Worm (Caenorhabditis elegans) whole organism, late embryonic: ENCODE measurements around the gene cogc-8.

Experiments
- ceh-19 ChIP-seq: fragments of 200-800 bp; sonication (Bioruptor generic); optimal IDR thresholded peaks from 2 replicates; lab custom pipeline; 2018; ENCODE audit warnings: mild to moderate bottlenecking, missing genetic modification characterization, missing compliant biosample characterization
- hlh-30 ChIP-seq: sonication (generic microtip); optimal IDR thresholded peaks from 2 replicates; lab custom pipeline; 2017; ENCODE audit warnings: antibody characterized with exemption, missing genetic modification characterization, missing compliant biosample characterization; ENCODE audit not compliant: insufficient read depth
- madf-2 ChIP-seq: sonication (generic microtip); optimal IDR thresholded peaks from 2 replicates; lab custom pipeline; 2017; ENCODE audit warnings: missing genetic modification characterization, missing compliant biosample characterization
- pax-1 ChIP-seq: fragments of 150-350 bp; optimal IDR thresholded peaks from 2 replicates; lab custom pipeline; 2014; ENCODE audit warnings: missing biosample characterization, missing genetic modification characterization
- pqm-1 ChIP-seq: sonication (generic microtip); optimal IDR thresholded peaks from 2 replicates; lab custom pipeline; 2016; ENCODE audit warnings: missing genetic modification characterization, missing compliant biosample characterization
- unc-3 ChIP-seq, 2 experiments: fragments of 200-800 bp in 1 of 2; sonication (Bioruptor generic) in 1 of 2; sonication (generic microtip) in 1 of 2; conservative IDR thresholded peaks in 1 of 2; optimal IDR thresholded peaks in 1 of 2; 2 replicates each; pipeline versions ENCODE4 v1.3.6 to Lab custom; 2016 to 2022; ENCODE audit warnings: missing compliant biosample characterization in 2 of 2, missing genetic modification characterization in 2 of 2, missing genetic modification reagents in 1 of 2

DNA sequence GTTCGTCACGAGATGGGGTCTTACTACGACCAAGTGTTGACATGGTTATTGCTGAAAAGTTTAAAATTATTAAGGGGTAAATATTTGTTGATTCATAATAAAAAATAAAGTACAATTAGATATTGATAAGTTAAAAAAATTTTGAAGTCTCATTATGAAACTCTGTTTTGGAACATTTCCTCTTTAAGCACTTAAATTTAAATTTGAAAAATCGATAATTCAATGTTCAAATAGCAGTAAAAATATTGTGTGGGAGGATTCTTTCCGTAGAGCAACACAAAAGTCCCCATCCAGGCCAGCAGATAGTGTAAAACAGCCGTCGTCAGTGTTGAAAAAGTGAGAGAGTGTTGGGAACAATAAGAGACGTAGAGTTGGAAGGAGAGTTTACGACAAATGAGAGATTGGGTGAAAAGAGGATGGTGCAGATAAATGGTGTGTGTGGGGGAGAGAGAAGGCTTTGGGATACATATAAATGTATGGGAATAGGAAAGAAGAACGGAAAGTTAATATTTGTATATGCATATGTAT is 24.0 kb downstream of the cogc-8 start, which contains the start of gene pat-6:
- TF ChIP-seq unc-3 (GFP tag; conservative IDR thresholded peaks at IDR 0.05; lab: Robert Waterston, UW) = no peak
- no peak for TF ChIP-seq unc-3 (tag; optimal IDR thresholded peaks at IDR 0.05; lab: Kevin White, UChicago)
- no peak for TF ChIP-seq madf-2 (tag; lab: Kevin White, UChicago)
- TF ChIP-seq pqm-1 (tag; lab: Kevin White, UChicago) = no peak
- TF ChIP-seq hlh-30 (tag; lab: Kevin White, UChicago) = no peak
- TF ChIP-seq pax-1 (tag; lab: Kevin White, UChicago) = peak; percentile 1
- no peak for TF ChIP-seq ceh-19 (GFP tag; lab: Kevin White, UChicago)
